Worm (Caenorhabditis elegans): ENCODE measurements around the gene Y54G2A.10.

DNA sequence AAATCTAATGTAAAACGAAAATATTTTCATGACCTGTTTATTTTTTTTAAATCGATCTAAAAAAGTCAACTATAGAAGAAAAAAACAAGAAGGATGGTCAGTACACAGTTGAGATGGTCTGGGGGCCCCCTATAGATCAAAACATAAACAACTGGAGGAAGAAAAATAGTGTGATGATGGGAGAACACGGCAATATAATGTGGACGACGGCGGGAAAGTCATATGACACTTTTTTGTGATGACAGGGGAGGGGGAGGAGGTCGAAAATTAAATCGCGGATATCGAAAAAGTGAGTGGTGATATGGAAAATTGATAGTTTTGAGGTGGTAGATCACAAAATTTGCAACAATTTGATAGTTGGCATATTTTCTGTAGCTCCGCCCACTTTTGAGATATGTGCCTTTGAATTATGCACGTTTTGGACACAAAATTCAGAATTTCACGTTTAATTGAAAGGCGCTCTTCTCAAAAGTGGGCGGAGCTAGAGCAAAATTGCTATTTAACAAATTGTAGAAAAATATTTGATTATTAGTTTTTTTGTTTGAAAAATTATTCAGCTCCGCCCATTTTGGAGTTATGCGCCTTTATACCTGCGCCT is 26.0 kb upstream of the Y54G2A.10 start:
- TF ChIP-seq lin-14 (GFP tag; optimal IDR thresholded peaks at IDR 0.05) (peak; percentile 72), unc-62 (GFP tag; optimal IDR thresholded peaks at IDR 0.05) (no peak), Y116A8C.19 (tag; optimal IDR thresholded peaks at IDR 0.05; ENCODE audit: borderline replicate concordance) (no peak), mep-1 (tag; optimal IDR thresholded peaks at IDR 0.05) (peak; percentile 75), lsy-2 (tag; optimal IDR thresholded peaks at IDR 0.05) (peak in 1 of 2 experiments; percentile 17), aha-1 (tag; optimal IDR thresholded peaks at IDR 0.05) (no peak), lin-35 (GFP tag; optimal IDR thresholded peaks at IDR 0.05) (peak in 1 of 2 experiments; percentile 39)
